Worm (Caenorhabditis elegans): Measurements from ENCODE around the gene snr-1.

snr-1 gene

ce11 chrIV:17108805-17109204 lies 21.0 kb downstream of the snr-1 start:
- TF ChIP-seq pha-4 (tag; optimal IDR thresholded peaks at IDR 0.05) = no peak

ce11 chrIV:17109436-17109835 lies 21.6 kb downstream of the snr-1 start:
- TF ChIP-seq lin-13 (tag; optimal IDR thresholded peaks at IDR 0.05) (no peak), drap-1 (GFP tag; optimal IDR thresholded peaks at IDR 0.05) (no peak), ztf-11 (tag; optimal IDR thresholded peaks at IDR 0.05) (no peak), mep-1 (tag; optimal IDR thresholded peaks at IDR 0.05) (no peak)

- TF ChIP-seq flh-1 (GFP tag; optimal IDR thresholded peaks at IDR 0.05) (no peak), ces-1 (GFP tag; optimal IDR thresholded peaks at IDR 0.05) (no peak), ceh-83 (GFP tag; optimal IDR thresholded peaks at IDR 0.05) (no peak), mep-1 (tag; optimal IDR thresholded peaks at IDR 0.05) (no peak), lsy-2 (tag; optimal IDR thresholded peaks at IDR 0.05) (no peak), unc-62 (GFP tag; optimal IDR thresholded peaks at IDR 0.05) (no peak), snpc-4 (tag; optimal IDR thresholded peaks at IDR 0.05) (no peak), hlh-1 (tag; optimal IDR thresholded peaks at IDR 0.05) (no peak), nhr-28 (tag; optimal IDR thresholded peaks at IDR 0.05) (no peak), elt-1 (tag; optimal IDR thresholded peaks at IDR 0.05; ENCODE audit: borderline replicate concordance, insufficient read depth) (no peak), ceh-39 (tag; optimal IDR thresholded peaks at IDR 0.05) (no peak), unc-120 (tag; optimal IDR thresholded peaks at IDR 0.05; ENCODE audit: poor library complexity, severe bottlenecking) (no peak), drap-1 (GFP tag; optimal IDR thresholded peaks at IDR 0.05) (no peak), nhr-237 (tag; optimal IDR thresholded peaks at IDR 0.05) (no peak), sem-2 (GFP tag; optimal IDR thresholded peaks at IDR 0.05) (no peak), sptf-1 (tag; optimal IDR thresholded peaks at IDR 0.05) (no peak), mls-2 (tag; optimal IDR thresholded peaks at IDR 0.05) (no peak), mab-5 (tag; optimal IDR thresholded peaks at IDR 0.05) (no peak), nhr-12 (tag; optimal IDR thresholded peaks at IDR 0.05) (no peak), unc-39 (tag; optimal IDR thresholded peaks at IDR 0.05) (no peak)
Measured at ce11 chrIV:17110882-17111281, 23.0 kb downstream of the snr-1 start, which contains the start of gene sfa-1. Gene sfa-1, minus strand, starts transcription at chrIV:17110982.

- TF ChIP-seq ceh-43 (GFP tag; optimal IDR thresholded peaks at IDR 0.05) (no peak), zip-8 (tag; optimal IDR thresholded peaks at IDR 0.05) (no peak), pha-4 (tag; optimal IDR thresholded peaks at IDR 0.05) (no peak), lsy-2 (tag; optimal IDR thresholded peaks at IDR 0.05) (no peak), elt-1 (tag; optimal IDR thresholded peaks at IDR 0.05; ENCODE audit: borderline replicate concordance, insufficient read depth) (no peak), drap-1 (GFP tag; optimal IDR thresholded peaks at IDR 0.05) (no peak), unc-120 (tag; optimal IDR thresholded peaks at IDR 0.05; ENCODE audit: poor library complexity, severe bottlenecking) (no peak), cnd-1 (tag; optimal IDR thresholded peaks at IDR 0.05) (no peak), ham-2 (GFP tag; optimal IDR thresholded peaks at IDR 0.05) (no peak), M03D4.4 (tag; optimal IDR thresholded peaks at IDR 0.05) (no peak)
Measured at ce11 chrIV:17111813-17112212, 24.0 kb downstream of the snr-1 start, which contains the start of gene Y116A8C.33. Gene Y116A8C.33, plus strand, starts transcription at chrIV:17112113.

ce11 chrIV:17116345-17116744 lies 28.5 kb downstream of the snr-1 start, which contains the start of gene cyn-13:
Gene cyn-13, minus strand, starts transcription at chrIV:17116657.
- no peak for TF ChIP-seq cnd-1 (tag; optimal IDR thresholded peaks at IDR 0.05)
- TF ChIP-seq M03D4.4 (tag; optimal IDR thresholded peaks at IDR 0.05) = no peak
- TF ChIP-seq ham-2 (GFP tag; optimal IDR thresholded peaks at IDR 0.05) = no peak
- no peak for TF ChIP-seq nhr-28 (tag; optimal IDR thresholded peaks at IDR 0.05)
- TF ChIP-seq ztf-11 (tag; optimal IDR thresholded peaks at IDR 0.05) = no peak
- no peak for TF ChIP-seq lin-13 (tag; optimal IDR thresholded peaks at IDR 0.05)
- no peak for TF ChIP-seq mep-1 (tag; optimal IDR thresholded peaks at IDR 0.05)
- TF ChIP-seq mab-5 (tag; optimal IDR thresholded peaks at IDR 0.05) = no peak
- no peak for TF ChIP-seq unc-120 (tag; optimal IDR thresholded peaks at IDR 0.05; ENCODE audit: poor library complexity, severe bottlenecking)
- no peak for TF ChIP-seq lin-32 (GFP tag; optimal IDR thresholded peaks at IDR 0.05)
- TF ChIP-seq mls-2 (tag; optimal IDR thresholded peaks at IDR 0.05) = no peak
- TF ChIP-seq nhr-76 (tag; optimal IDR thresholded peaks at IDR 0.05) = no peak
- no peak for TF ChIP-seq flh-1 (GFP tag; optimal IDR thresholded peaks at IDR 0.05)
- TF ChIP-seq nhr-237 (tag; optimal IDR thresholded peaks at IDR 0.05) = no peak
- TF ChIP-seq ceh-83 (GFP tag; optimal IDR thresholded peaks at IDR 0.05) = no peak
- TF ChIP-seq bed-3 (GFP tag; optimal IDR thresholded peaks at IDR 0.05) = no peak
